Fruit fly (Drosophila melanogaster) S2 (cell line): ENCODE data around the gene MED10.

ENCODE experiments used
- CG8478 ChIP-seq: fragments of >200 bp; optimal IDR thresholded peaks from 2 replicates; lab custom pipeline; 2018
- CTCF ChIP-seq, 2 experiments: fragments of >200 bp; optimal IDR thresholded peaks; 2 replicates each; lab custom pipeline; 2018

MED10 gene

DNA sequence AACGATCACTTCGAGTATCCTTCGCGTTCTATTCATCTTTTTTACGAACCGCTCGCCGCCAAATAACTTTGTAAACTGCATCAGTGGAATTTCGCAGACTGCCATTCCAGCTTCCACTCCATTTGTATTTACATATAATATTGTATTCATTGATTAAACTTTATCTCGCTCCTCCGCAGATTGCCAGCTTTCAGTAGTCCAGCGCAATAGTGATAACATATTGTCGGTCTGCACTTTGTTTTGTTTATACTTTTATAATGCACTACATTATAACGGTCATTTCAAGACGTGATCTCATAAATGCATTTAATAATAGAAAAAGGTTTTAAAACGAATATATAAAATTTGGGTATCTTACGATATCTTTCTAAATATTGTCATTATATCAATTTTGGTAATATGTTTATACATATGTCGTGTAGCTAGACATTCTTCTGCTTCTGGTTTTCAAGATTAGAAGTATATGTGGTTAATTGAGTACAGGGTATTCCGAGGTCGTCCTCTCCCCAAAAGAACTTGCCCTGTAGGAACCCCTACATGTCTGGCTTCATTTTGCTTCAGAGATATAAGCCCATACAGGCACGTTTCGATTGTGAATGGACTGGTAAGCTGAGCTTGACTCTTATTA, 36.3 kb downstream of the MED10 start, which contains the start of gene CG4950:
TSS of gene CG4950 (minus strand) at position 51 of the 628 bp plus-strand sequence.
- no peak for TF ChIP-seq CG8478 (lab: Kevin White, UChicago)
- TF ChIP-seq CTCF (optimal IDR thresholded peaks at IDR 0.05; lab: Kevin White, UChicago) = no peak

DNA sequence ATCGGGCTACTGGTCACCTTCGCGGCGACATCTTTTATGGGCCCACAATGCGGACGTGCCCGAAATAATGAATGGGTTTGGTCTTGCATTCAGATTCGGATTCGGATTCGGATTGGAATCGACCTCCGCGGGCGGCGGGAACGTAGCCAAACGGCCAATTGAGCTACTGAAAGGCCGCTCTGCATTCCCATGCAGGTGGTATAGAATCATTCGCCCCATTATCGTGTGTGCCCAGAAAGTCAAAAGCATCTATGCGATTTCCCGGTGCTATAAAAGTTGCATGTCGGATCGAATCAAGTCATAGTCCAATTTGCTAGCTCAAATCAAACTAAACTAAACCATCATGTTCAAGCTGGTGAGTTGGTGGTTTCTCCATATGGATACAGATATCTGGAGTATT, 37.2 kb downstream of the MED10 start, which contains the start of gene CG13068:
TSS of gene CG13068 (plus strand) at position 301 of the 400 bp plus-strand sequence.
- no peak for TF ChIP-seq CG8478 (lab: Kevin White, UChicago)
- TF ChIP-seq CTCF (optimal IDR thresholded peaks at IDR 0.05; lab: Kevin White, UChicago) = no peak

DNA sequence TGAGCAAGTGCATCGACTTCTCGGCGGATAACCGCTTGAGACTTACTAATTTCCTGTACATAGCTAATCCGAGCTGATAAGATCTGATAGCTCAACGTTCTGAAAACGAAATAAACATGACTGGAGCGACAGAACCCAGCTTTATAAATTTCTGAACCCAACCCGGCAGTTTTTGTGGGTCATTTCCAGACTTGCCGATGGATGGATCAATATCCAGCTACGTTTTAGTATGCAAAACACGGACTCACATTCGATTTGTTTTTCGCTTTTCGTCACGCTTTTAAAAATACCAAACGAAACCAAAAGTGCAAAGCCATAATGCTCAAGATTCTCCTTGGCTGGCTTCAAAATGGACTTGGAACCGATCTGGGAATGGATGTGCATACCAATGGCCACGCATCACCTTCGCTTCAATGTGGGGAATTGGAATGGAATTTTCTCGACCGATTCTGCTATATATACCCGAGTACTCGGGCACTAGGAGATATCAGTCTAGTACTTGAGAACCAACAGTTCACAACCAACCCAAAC, 39.0 kb downstream of the MED10 start, which contains the start of the genes CG34248 and CG13067:
TSS of gene CG34248 (minus strand) at position 101 of the 531 bp plus-strand sequence.
TSS of gene CG13067 (plus strand) at position 481 of the 531 bp plus-strand sequence.
- no peak for TF ChIP-seq CG8478 (lab: Kevin White, UChicago)
- TF ChIP-seq CTCF (optimal IDR thresholded peaks at IDR 0.05; lab: Kevin White, UChicago) = no peak

DNA sequence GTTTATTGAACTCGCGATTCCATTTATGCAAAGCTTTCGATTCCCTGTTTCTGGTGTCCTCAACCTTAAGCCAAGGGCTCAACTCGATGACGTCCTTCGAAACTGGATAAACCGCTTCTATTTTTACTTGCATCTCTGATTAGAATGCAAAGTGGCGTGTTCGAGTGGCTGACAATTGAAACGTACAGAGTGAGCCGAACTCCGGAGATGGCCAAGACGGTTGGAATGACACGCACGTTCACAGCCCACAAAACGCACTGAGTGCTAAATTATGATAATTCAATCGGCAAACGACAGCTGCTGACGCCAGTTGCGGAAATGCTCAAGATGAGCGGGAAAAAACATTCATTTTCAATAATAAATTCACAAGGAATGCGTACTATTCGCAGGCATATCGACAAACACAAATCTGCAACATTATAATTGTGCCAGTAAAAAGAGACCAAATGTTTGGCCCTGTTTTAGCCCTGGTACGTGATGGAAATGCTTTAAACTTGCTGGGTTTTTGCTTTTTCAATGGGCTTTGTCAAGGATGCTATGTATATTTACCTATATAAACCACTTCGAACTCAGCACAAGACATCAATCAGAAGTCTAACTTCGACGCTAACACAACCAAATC, 40.6 kb downstream of the MED10 start, which contains the start of gene CG13066:
TSS of gene CG13066 (plus strand) at position 572 of the 622 bp plus-strand sequence.
- TF ChIP-seq CTCF (optimal IDR thresholded peaks at IDR 0.05; lab: Kevin White, UChicago) (no peak), CG8478 (lab: Kevin White, UChicago) (no peak)

DNA sequence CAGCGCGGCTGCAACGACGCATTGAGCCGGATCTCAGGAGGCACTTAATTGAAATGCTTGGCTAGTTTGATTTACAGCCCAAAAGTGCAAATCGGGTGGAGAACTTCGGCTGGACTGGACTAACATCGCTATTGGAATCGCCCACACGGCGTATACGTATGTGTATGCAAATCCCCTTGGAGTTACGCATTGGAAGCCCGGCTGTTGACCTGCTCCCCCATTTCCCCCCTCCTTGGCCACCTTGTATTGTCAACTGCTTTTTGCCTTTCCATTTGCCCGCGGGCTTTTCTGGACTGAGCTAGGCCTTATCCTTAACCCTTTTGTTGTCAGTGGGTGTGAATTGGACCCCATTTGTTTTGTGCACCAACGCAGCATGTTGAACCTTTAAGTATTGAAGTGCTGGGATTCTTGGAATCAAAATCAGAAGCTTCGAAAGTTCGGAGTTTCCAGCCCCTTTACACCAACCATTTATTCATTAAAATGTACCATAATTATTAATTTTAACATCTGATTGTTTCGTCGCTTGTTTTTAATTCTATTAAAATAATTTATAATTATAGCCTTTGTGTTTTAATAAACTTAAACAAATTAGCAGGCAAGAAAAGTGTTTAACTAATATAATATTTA, 43.6 kb downstream of the MED10 start:
- TF ChIP-seq CG8478 (lab: Kevin White, UChicago) (no peak), CTCF (optimal IDR thresholded peaks at IDR 0.05; lab: Kevin White, UChicago) (no peak)

DNA sequence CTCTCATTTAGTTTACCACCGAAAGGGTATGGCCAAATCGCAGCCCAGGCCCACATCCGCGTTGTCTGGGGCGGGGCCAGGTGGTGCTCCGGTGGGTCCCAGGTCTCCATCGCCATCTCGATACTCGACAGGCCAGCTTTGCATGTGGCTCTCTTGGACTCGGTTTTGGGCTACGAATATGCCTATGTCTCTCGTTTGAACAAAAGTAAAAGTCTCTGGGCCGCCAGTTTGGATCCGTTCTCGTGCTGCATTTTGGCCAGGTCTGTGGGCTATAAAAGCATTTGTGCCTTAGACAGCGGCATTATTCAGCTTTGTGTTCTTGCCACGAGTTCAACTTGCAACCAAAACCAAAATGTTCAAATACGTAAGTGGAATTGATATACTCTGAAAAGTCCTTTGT, 45.3 kb downstream of the MED10 start, which contains the start of gene CG13065:
TSS of gene CG13065 (plus strand) at position 301 of the 400 bp plus-strand sequence.
- TF ChIP-seq CTCF (optimal IDR thresholded peaks at IDR 0.05; lab: Kevin White, UChicago) (no peak), CG8478 (lab: Kevin White, UChicago) (no peak)

DNA sequence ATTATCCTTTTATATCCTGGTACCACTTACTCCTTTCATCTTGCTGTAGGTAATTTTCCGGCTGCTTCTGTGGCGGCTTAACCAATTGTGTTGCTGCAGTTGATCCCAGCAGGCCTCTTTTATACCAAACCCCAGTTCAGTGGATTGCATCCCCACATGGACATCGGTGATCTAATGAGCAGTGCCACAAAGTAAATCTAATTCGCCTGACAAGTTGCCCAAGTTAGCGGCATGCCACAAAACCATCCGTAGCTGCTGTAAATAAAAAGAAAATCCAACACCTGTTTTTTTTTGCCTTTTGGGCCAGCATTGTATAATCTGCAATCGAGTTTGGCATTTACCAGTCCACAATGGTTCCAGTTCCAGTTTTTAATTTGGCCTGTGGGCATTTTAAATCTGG, 47.3 kb downstream of the MED10 start, which contains the start of gene CG13050:
TSS of gene CG13050 (minus strand) at position 101 of the 400 bp plus-strand sequence.
- TF ChIP-seq CG8478 (lab: Kevin White, UChicago) = no peak
- no peak for TF ChIP-seq CTCF (optimal IDR thresholded peaks at IDR 0.05; lab: Kevin White, UChicago)

DNA sequence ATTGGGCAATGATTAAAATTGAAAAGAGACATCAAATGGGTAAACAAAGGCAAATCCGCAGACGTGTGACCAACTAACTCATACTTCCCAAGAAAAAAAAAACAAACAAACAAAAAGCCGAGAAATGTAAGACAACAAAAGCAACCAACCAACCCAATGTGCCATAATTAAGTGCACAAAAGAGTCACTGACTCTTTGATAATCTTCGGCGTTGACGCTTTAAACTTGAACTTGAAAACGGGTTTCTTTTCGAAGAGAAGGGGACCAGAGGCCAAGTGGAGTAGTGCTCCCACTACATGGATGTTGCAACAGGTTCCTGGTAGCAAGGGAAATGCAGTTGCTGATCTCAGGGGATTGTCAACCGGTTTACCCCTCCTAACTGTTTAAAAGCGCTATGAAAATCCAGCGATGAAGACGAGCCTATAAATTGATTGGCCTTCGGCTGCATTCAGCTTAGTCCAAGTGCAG, 48.1 kb downstream of the MED10 start, which contains the start of gene CG13064:
TSS of gene CG13064 (plus strand) at position 418 of the 468 bp plus-strand sequence.
- TF ChIP-seq CG8478 (lab: Kevin White, UChicago) (no peak), CTCF (optimal IDR thresholded peaks at IDR 0.05; lab: Kevin White, UChicago) (no peak)

DNA sequence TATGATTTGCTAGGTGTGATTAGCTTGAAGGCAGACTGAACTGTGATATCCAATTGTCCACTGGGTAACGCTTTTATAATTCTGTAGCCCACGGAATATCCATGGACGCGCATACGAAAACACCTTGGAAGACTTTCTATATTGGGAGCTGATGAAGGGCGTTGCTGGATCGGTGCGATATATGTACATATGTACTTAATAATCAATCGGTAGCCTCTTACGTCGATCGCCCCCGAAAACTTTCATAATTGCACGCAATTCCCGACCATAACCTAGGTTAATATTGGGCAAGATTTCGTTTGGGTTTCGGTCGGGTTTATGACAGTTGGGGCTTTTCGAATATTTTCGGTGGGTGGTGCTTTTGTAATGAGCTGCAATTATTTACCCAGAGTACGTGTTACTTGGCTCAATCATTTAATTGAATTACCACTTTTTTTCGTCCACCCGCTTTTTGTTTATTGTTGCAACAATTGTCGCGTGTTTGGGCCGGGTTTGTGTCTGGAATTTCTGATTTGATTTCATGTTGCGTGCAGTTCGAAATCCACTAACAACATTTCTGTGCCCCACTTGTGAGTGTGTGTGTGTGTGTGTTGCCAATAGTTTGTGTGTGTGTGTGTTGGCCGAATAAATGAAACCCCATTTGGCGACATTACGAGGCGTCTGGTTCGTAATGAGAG, 50.1 kb downstream of the MED10 start, which contains the start of gene CG13049:
TSS of gene CG13049 (minus strand) at position 51 of the 677 bp plus-strand sequence.
- TF ChIP-seq CG8478 (lab: Kevin White, UChicago) = no peak
